Worm (Caenorhabditis elegans) whole organism, L4 larva: ENCODE measurements around the gene ZK112.4.
"Not testable (repeated sequence)": the region's sequence is repeated elsewhere in the genome, so short reads cannot be mapped to it uniquely, and the experiment has no call there.

Source experiments
- F37D6.2 ChIP-seq: sonication (generic microtip); optimal IDR thresholded peaks from 2 replicates; lab custom pipeline; 2016; ENCODE audit warnings: mild to moderate bottlenecking, missing genetic modification characterization, missing compliant biosample characterization
- F49E8.2 ChIP-seq: sonication (generic microtip); optimal IDR thresholded peaks from 2 replicates; lab custom pipeline; 2016; ENCODE audit warnings: missing compliant biosample characterization, mild to moderate bottlenecking, missing genetic modification characterization, borderline replicate concordance
- T20F7.1 ChIP-seq: fragments of 200-800 bp; sonication (Bioruptor generic); optimal IDR thresholded peaks from 2 replicates; lab custom pipeline; 2018; ENCODE audit warnings: mild to moderate bottlenecking, missing genetic modification characterization, missing compliant biosample characterization
- Y48G9A.11 ChIP-seq: fragments of 200-800 bp; sonication (Bioruptor generic); IDR thresholded peaks from 2 replicates; pipeline ENCODE4 v1.3.6; 2022; ENCODE audit warnings: missing genetic modification reagents, missing genetic modification characterization, missing compliant biosample characterization
- Y75B8A.6 ChIP-seq: fragments of 200-800 bp; sonication (Bioruptor generic); IDR thresholded peaks from 2 replicates; pipeline ENCODE4 v1.3.6; 2022; ENCODE audit warnings: missing genetic modification reagents, missing genetic modification characterization, missing compliant biosample characterization
- aly-2 ChIP-seq: sonication (generic microtip); optimal IDR thresholded peaks from 2 replicates; lab custom pipeline; 2018; ENCODE audit warnings: missing biosample characterization, missing genetic modification characterization
- arid-1 ChIP-seq: fragments of 200-800 bp; sonication (Bioruptor generic); conservative IDR thresholded peaks from 2 replicates; pipeline ENCODE4 v1.3.6; 2022; ENCODE audit warnings: missing genetic modification reagents, missing genetic modification characterization, missing compliant biosample characterization
- attf-4 ChIP-seq: sonication (generic microtip); optimal IDR thresholded peaks from 3 replicates; lab custom pipeline; 2017; ENCODE audit warnings: missing biosample characterization, missing genetic modification characterization
- ceh-20 ChIP-seq: fragments of 200-800 bp; sonication (Bioruptor generic); IDR thresholded peaks from 2 replicates; pipeline ENCODE4 v1.3.6; 2022; ENCODE audit warnings: missing genetic modification reagents, missing genetic modification characterization, missing compliant biosample characterization
- ceh-28 ChIP-seq: fragments of 150-350 bp; optimal IDR thresholded peaks from 2 replicates; lab custom pipeline; 2014; ENCODE audit warnings: missing biosample characterization, missing genetic modification reagents, missing genetic modification characterization
- ceh-62 ChIP-seq: sonication (generic microtip); optimal IDR thresholded peaks from 2 replicates; lab custom pipeline; 2017; ENCODE audit warnings: missing biosample characterization, missing genetic modification characterization
- ces-1 ChIP-seq: fragments of 150-350 bp; sonication (generic microtip); optimal IDR thresholded peaks from 4 replicates; lab custom pipeline; 2014; ENCODE audit warnings: missing biosample characterization, missing genetic modification reagents, missing genetic modification characterization
- daf-12 ChIP-seq: fragments of 150-350 bp; optimal IDR thresholded peaks from 2 replicates; lab custom pipeline; 2014; ENCODE audit warnings: missing biosample characterization, missing genetic modification reagents, missing genetic modification characterization
- daf-19 ChIP-seq: fragments of 200-800 bp; sonication (Bioruptor generic); conservative IDR thresholded peaks from 2 replicates; pipeline ENCODE4 v1.3.6; 2022; ENCODE audit warnings: missing genetic modification characterization, missing compliant biosample characterization
- daf-8 ChIP-seq: fragments of 200-800 bp; sonication (Bioruptor generic); IDR thresholded peaks from 2 replicates; pipeline ENCODE4 v1.3.6; 2022; ENCODE audit warnings: missing genetic modification characterization, missing compliant biosample characterization
- dmd-6 ChIP-seq: fragments of 200-800 bp; sonication (Bioruptor generic); IDR thresholded peaks from 2 replicates; pipeline ENCODE4 v1.3.6; 2022; ENCODE audit warnings: missing genetic modification reagents, missing genetic modification characterization, missing compliant biosample characterization
- dmd-9 ChIP-seq: fragments of 200-800 bp; sonication (Bioruptor generic); IDR thresholded peaks from 2 replicates; pipeline ENCODE4 v1.3.6; 2022; ENCODE audit warnings: missing genetic modification reagents, missing genetic modification characterization, missing compliant biosample characterization
- dpl-1 ChIP-seq: fragments of 150-350 bp; optimal IDR thresholded peaks from 2 replicates; lab custom pipeline; 2014; ENCODE audit warnings: missing biosample characterization, missing genetic modification reagents, missing genetic modification characterization
- duxl-1 ChIP-seq: sonication (generic microtip); optimal IDR thresholded peaks from 2 replicates; lab custom pipeline; 2016; ENCODE audit warnings: mild to moderate bottlenecking, missing genetic modification characterization, moderate library complexity, missing compliant biosample characterization; ENCODE audit not compliant: poor library complexity
- fos-1 ChIP-seq: fragments of 150-350 bp; optimal IDR thresholded peaks from 2 replicates; lab custom pipeline; 2014; ENCODE audit warnings: missing biosample characterization, missing genetic modification characterization
- hlh-30 ChIP-seq: sonication (generic microtip); optimal IDR thresholded peaks from 2 replicates; lab custom pipeline; 2017; ENCODE audit warnings: antibody characterized with exemption, mild to moderate bottlenecking, missing genetic modification characterization, missing compliant biosample characterization; ENCODE audit not compliant: insufficient read depth
- lim-7 ChIP-seq: fragments of 200-800 bp; sonication (Bioruptor generic); IDR thresholded peaks from 2 replicates; pipeline ENCODE4 v1.3.6; 2022; ENCODE audit warnings: missing genetic modification characterization, missing compliant biosample characterization
- lin-13 ChIP-seq: fragments of 150-350 bp; optimal IDR thresholded peaks from 2 replicates; lab custom pipeline; 2014; ENCODE audit warnings: missing biosample characterization, missing genetic modification reagents, missing genetic modification characterization
- lin-15B ChIP-seq: fragments of 150-350 bp; sonication (generic microtip); optimal IDR thresholded peaks from 3 replicates; lab custom pipeline; 2014; ENCODE audit warnings: missing biosample characterization, missing genetic modification characterization
- lin-38 ChIP-seq: fragments of 200-800 bp; sonication (Bioruptor generic); IDR thresholded peaks from 2 replicates; pipeline ENCODE4 v1.3.6; 2022; ENCODE audit warnings: missing genetic modification reagents, missing genetic modification characterization, missing compliant biosample characterization
- lsy-2 ChIP-seq, 2 experiments: fragments of 150-350 bp in 1 of 2; sonication (generic microtip) in 1 of 2; optimal IDR thresholded peaks; 2 replicates each; lab custom pipeline; 2014 to 2017; ENCODE audit warnings: missing biosample characterization in 2 of 2, missing genetic modification characterization in 2 of 2
- mdt-29 ChIP-seq: fragments of 200-800 bp; sonication (Bioruptor generic); IDR thresholded peaks from 2 replicates; pipeline ENCODE4 v1.3.6; 2022; ENCODE audit warnings: missing genetic modification reagents, missing genetic modification characterization, missing compliant biosample characterization
- mes-2 ChIP-seq: sonication (generic microtip); optimal IDR thresholded peaks from 2 replicates; lab custom pipeline; 2016; ENCODE audit warnings: missing genotype, mild to moderate bottlenecking, missing genetic modification characterization, missing compliant biosample characterization; ENCODE audit not compliant: poor library complexity, severe bottlenecking
- mxl-3 ChIP-seq: fragments of 200-800 bp; sonication (Bioruptor generic); optimal IDR thresholded peaks from 2 replicates; lab custom pipeline; 2018; ENCODE audit warnings: mild to moderate bottlenecking, missing genetic modification characterization, missing compliant biosample characterization
- nhr-102 ChIP-seq: sonication (generic microtip); optimal IDR thresholded peaks from 2 replicates; lab custom pipeline; 2016; ENCODE audit warnings: mild to moderate bottlenecking, missing genetic modification characterization, moderate library complexity, missing compliant biosample characterization
- nhr-11 ChIP-seq: fragments of 150-350 bp; optimal IDR thresholded peaks from 2 replicates; lab custom pipeline; 2014; ENCODE audit warnings: missing biosample characterization, missing genetic modification characterization
- nhr-28 ChIP-seq: fragments of 150-350 bp; optimal IDR thresholded peaks from 2 replicates; lab custom pipeline; 2014; ENCODE audit warnings: missing biosample characterization, missing genetic modification characterization
- nhr-41 ChIP-seq: fragments of 200-800 bp; sonication (Bioruptor generic); IDR thresholded peaks from 2 replicates; pipeline ENCODE4 v1.3.6; 2022; ENCODE audit warnings: missing genetic modification reagents, missing genetic modification characterization, missing compliant biosample characterization
- nhr-42 ChIP-seq: fragments of 200-800 bp; sonication (Bioruptor generic); IDR thresholded peaks from 2 replicates; pipeline ENCODE4 v1.3.6; 2022; ENCODE audit warnings: missing genetic modification characterization, missing compliant biosample characterization
- pha-4 ChIP-seq, 2 experiments: fragments of 150-350 bp in 1 of 2; fragments of 200-800 bp in 1 of 2; sonication (Bioruptor generic) in 1 of 2; IDR thresholded peaks in 1 of 2; optimal IDR thresholded peaks in 1 of 2; 2 replicates each; pipeline versions ENCODE4 v1.3.6 to Lab custom; 2014 to 2022; ENCODE audit warnings: missing genetic modification characterization in 2 of 2, missing genetic modification reagents in 2 of 2, missing biosample characterization in 1 of 2, missing compliant biosample characterization in 1 of 2
- pqm-1 ChIP-seq: sonication (generic microtip); optimal IDR thresholded peaks from 2 replicates; lab custom pipeline; 2017; ENCODE audit warnings: missing biosample characterization, missing genetic modification characterization
- saeg-2 ChIP-seq: fragments of 200-800 bp; sonication (Bioruptor generic); IDR thresholded peaks from 2 replicates; pipeline ENCODE4 v1.3.6; 2022; ENCODE audit warnings: missing genetic modification reagents, missing genetic modification characterization, missing compliant biosample characterization
- set-16 ChIP-seq: fragments of 200-800 bp; sonication (Bioruptor generic); IDR thresholded peaks from 2 replicates; pipeline ENCODE4 v1.3.6; 2022; ENCODE audit warnings: missing genetic modification reagents, missing genetic modification characterization, missing compliant biosample characterization
- snpc-1.2 ChIP-seq: fragments of 200-800 bp; sonication (Bioruptor generic); IDR thresholded peaks from 2 replicates; pipeline ENCODE4 v1.3.6; 2022; ENCODE audit warnings: missing genetic modification reagents, missing genetic modification characterization, missing compliant biosample characterization
- unc-62 ChIP-seq, 3 experiments: fragments of 150-350 bp in 1 of 3; sonication (generic microtip); optimal IDR thresholded peaks in 2 of 3; peaks in 1 of 3; 1 replicate in 1 of 3; 2 replicates in 2 of 3; lab custom pipeline; 2014 to 2017; ENCODE audit warnings: missing biosample characterization in 3 of 3, missing genetic modification characterization in 3 of 3, missing genetic modification reagents in 3 of 3, missing genotype in 1 of 3
- zag-1 ChIP-seq: fragments of 150-350 bp; optimal IDR thresholded peaks from 2 replicates; lab custom pipeline; 2014; ENCODE audit warnings: missing biosample characterization, missing genetic modification characterization
- zfp-2 ChIP-seq: sonication (generic microtip); optimal IDR thresholded peaks from 2 replicates; lab custom pipeline; 2016; ENCODE audit warnings: mild to moderate bottlenecking, missing genetic modification characterization, missing compliant biosample characterization
- ztf-11 ChIP-seq: fragments of 150-350 bp; optimal IDR thresholded peaks from 2 replicates; lab custom pipeline; 2014; ENCODE audit warnings: missing biosample characterization, missing genetic modification characterization
- ztf-7 ChIP-seq: fragments of 150-350 bp; optimal IDR thresholded peaks from 2 replicates; lab custom pipeline; 2014; ENCODE audit warnings: missing biosample characterization, missing genetic modification characterization

The ZK112.4 gene

DNA sequence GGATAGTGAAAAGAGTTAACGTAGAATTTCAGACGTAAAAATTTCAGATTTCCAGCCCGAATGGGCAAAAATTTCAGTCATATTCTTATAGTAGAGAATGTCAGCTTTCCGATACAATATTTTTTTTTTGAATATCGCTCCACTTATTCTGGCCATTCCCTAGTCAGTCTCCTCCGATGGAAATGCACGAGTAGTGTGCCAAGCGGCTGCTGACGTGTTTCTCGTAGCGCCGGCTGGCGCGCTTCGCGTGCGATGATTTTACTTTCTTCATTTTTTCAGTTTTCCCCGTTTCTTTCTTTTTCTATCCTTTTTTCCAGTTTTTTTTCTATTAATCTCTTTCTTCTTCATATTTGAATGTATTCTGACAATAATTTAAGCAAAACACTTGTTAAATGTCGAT, 41.2 kb upstream of the ZK112.4 start (continued):
- TF ChIP-seq F37D6.2 (tag; lab: Kevin White, UChicago), result peak; percentile 12
- peak; percentile 55 for TF ChIP-seq dpl-1 (GFP tag; lab: Kevin White, UChicago)
- TF ChIP-seq duxl-1 (tag; lab: Kevin White, UChicago), result peak; percentile 48
- TF ChIP-seq nhr-102 (tag; lab: Kevin White, UChicago), result peak; percentile 53
- TF ChIP-seq unc-62 (GFP tag; optimal IDR thresholded peaks at IDR 0.05 in 1 of 2; lab: Kevin White, UChicago), result peak in 1 of 2 experiments; percentile 25
- not testable (repeated sequence) for TF ChIP-seq unc-62 (tag; optimal IDR thresholded peaks at IDR 0.05; lab: Kevin White, UChicago)
- 0 out of 2 replicates have a peak, but pooled peaks have one; percentile 24 for TF ChIP-seq Y48G9A.11
- TF ChIP-seq lin-38, result peak; percentile 84
- peak; percentile 49; the same call in 1 of the 2 replicates for TF ChIP-seq ceh-20 (GFP tag; lab: Robert Waterston, UW)

DNA sequence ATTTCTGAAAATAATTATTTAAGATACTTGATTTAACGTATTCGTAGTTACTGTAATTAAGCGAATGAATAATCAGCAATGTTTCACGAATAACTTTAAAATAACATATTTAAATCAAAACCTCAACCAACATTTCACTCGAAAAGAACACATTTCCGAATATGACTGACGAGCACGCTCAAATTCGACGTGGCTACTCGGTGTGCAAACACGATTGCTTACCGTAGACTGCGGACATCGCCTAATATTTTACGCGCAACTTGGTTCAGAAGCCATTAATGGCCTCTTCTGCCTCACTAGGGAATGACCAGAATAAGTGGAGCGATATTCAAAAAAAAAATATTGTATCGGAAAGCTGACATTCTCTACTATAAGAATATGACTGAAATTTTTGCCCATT, 40.2 kb upstream of the ZK112.4 start, which contains the start of gene snu-23:
TSS of gene snu-23 (minus strand) at position 156 of the 400 bp plus-strand sequence.
- TF ChIP-seq T20F7.1 (GFP tag; lab: Kevin White, UChicago) (peak; percentile 10), lsy-2 (tag; optimal IDR thresholded peaks at IDR 0.05; lab: Kevin White, UChicago) (peak; percentile 54 to 96), ceh-20 (GFP tag; lab: Robert Waterston, UW) (no peak), nhr-28 (peak; percentile 28), mes-2 (peak; percentile 64), unc-62 (GFP tag; optimal IDR thresholded peaks at IDR 0.05 in 1 of 2; lab: Kevin White, UChicago) (no peak), unc-62 (tag; optimal IDR thresholded peaks at IDR 0.05; lab: Kevin White, UChicago) (no peak), dpl-1 (GFP tag; lab: Kevin White, UChicago) (peak; percentile 23), Y75B8A.6 (GFP tag; lab: Robert Waterston, UW) (no peak), hlh-30 (peak; percentile 13), ces-1 (GFP tag; lab: Kevin White, UChicago) (no peak), dmd-6 (GFP tag; lab: Robert Waterston, UW) (no peak)

DNA sequence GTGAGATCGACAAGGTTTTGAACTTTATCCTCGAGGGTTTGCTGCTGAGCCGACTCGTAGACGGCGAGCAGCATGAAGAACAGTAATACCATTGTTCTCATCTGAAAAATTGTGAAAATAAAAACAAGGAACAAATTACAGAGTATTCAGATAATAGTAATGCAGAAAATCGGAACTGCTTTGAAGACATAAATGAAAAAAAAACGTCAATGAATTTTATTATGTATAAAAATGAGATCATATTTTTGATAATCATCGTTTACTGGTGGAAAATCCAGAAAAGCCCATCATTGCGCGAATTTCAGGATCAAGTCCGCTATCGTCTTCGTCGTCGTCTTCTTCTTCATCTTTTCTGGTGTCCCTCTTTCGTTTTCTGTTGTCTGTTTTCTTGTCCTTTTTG, 39.2 kb upstream of the ZK112.4 start, which contains the start of gene ZK686.3:
TSS of gene ZK686.3 (minus strand) at position 101 of the 400 bp plus-strand sequence.
- TF ChIP-seq zag-1 (tag; lab: Kevin White, UChicago) (no peak), pha-4 (GFP tag; IDR thresholded peaks at IDR 0.05; lab: Robert Waterston, UW) (no peak), pha-4 (tag; optimal IDR thresholded peaks at IDR 0.05; lab: Kevin White, UChicago) (no peak), dmd-9 (GFP tag; lab: Robert Waterston, UW) (no peak), pqm-1 (tag; lab: Kevin White, UChicago) (no peak), lim-7 (no peak), fos-1 (tag; lab: Kevin White, UChicago) (no peak), lin-13 (no peak), nhr-41 (GFP tag; lab: Robert Waterston, UW) (no peak), arid-1 (no peak)

ce11 chrIII:7767415-7767814, 37.6 kb upstream of the ZK112.4 start, which contains the start of gene ZK686.5:
ZK686.5 (minus strand) TSS chrIII:7767515.
- TF ChIP-seq ztf-7 (tag; lab: Kevin White, UChicago) (no peak), mdt-29 (no peak), lim-7 (no peak), lin-15B (no peak), attf-4 (tag; lab: Kevin White, UChicago) (no peak), daf-8 (GFP tag; lab: Robert Waterston, UW) (no peak), mxl-3 (GFP tag; lab: Kevin White, UChicago) (no peak), nhr-11 (tag; lab: Kevin White, UChicago) (no peak), T20F7.1 (GFP tag; lab: Kevin White, UChicago) (no peak)

DNA sequence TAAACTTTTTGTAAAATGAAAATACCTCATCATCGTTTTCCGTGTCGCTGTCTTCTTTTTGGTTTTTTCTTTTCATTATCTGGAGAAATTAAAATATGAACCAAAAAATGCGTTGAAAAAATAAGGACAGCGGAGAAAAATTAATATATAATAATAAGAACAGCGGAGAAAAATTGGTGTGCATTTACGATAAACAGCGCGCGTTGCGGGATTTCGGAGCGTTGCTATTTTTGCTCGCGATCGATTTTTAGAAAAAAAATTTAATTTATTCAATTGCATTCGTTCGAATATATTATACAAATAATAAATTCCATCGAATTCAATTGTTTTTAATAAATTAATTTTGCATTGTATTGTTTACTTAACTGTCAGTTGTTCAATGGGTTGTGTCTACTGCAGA, 36.2 kb upstream of the ZK112.4 start, which contains the start of gene ZK686.2:
TSS of gene ZK686.2 (minus strand) at position 79 of the 400 bp plus-strand sequence.
- TF ChIP-seq aly-2 (tag; lab: Kevin White, UChicago) (no peak), ceh-28 (tag; lab: Kevin White, UChicago) (no peak), ztf-11 (no peak), nhr-42 (no peak), lsy-2 (tag; optimal IDR thresholded peaks at IDR 0.05; lab: Kevin White, UChicago) (peak in 1 of 2 experiments; percentile 73), snpc-1.2 (GFP tag; lab: Robert Waterston, UW) (no peak), daf-8 (GFP tag; lab: Robert Waterston, UW) (no peak), ceh-62 (tag; lab: Kevin White, UChicago) (no peak), zfp-2 (tag; lab: Kevin White, UChicago) (no peak), daf-12 (no peak), daf-19 (no peak), F49E8.2 (tag; lab: Kevin White, UChicago) (no peak), set-16 (no peak), saeg-2 (GFP tag; lab: Robert Waterston, UW) (no peak)
